Fruit fly (Drosophila melanogaster) whole organism, embryonic: ENCODE measurements around the gene pbl.
A peak's percentile ranks its signal among the peaks of the same experiment; 100 is the strongest.

Source experiments
- Adf1 ChIP-seq: fragments of 200-800 bp; sonication (Bioruptor generic); IDR thresholded peaks from 2 replicates; pipeline ENCODE4 v1.3.6; 2022; ENCODE audit warnings: missing biosample characterization, missing genetic modification characterization
- Bgb ChIP-seq: fragments of 200-800 bp; sonication (Bioruptor generic); IDR thresholded peaks from 2 replicates; pipeline ENCODE4 v1.3.6; 2022; ENCODE audit warnings: missing biosample characterization, missing genetic modification characterization; ENCODE audit not compliant: partially characterized antibody
- CG10543 ChIP-seq: fragments of 200-800 bp; sonication (Bioruptor generic); optimal IDR thresholded peaks from 3 replicates; lab custom pipeline; 2017; ENCODE audit warnings: missing biosample characterization, mild to moderate bottlenecking, missing genetic modification characterization, moderate library complexity
- CG10959 ChIP-seq: fragments of 200-800 bp; sonication (Bioruptor generic); IDR thresholded peaks from 2 replicates; pipeline ENCODE4 v1.3.6; 2022; ENCODE audit warnings: missing biosample characterization, missing genetic modification characterization
- CG11560 ChIP-seq: fragments of 200-800 bp; sonication (Bioruptor generic); IDR thresholded peaks from 3 replicates; pipeline ENCODE4 v1.3.6; 2022; ENCODE audit warnings: missing biosample characterization, missing genetic modification characterization
- CG11723 ChIP-seq: fragments of 200-800 bp; sonication (Bioruptor generic); optimal IDR thresholded peaks from 2 replicates; lab custom pipeline; 2017; ENCODE audit warnings: missing biosample characterization, mild to moderate bottlenecking, missing genetic modification characterization
- CG12071 ChIP-seq: fragments of 200-800 bp; sonication (Bioruptor generic); optimal IDR thresholded peaks from 3 replicates; lab custom pipeline; 2018; ENCODE audit warnings: missing biosample characterization, mild to moderate bottlenecking, missing genetic modification characterization
- CG12744 ChIP-seq: fragments of 200-800 bp; sonication (Bioruptor generic); optimal IDR thresholded peaks from 2 replicates; lab custom pipeline; 2016; ENCODE audit warnings: missing biosample characterization, missing genetic modification characterization
- CG17385 ChIP-seq: fragments of 200-800 bp; sonication (Bioruptor generic); optimal IDR thresholded peaks from 3 replicates; lab custom pipeline; 2018; ENCODE audit warnings: missing biosample characterization, mild to moderate bottlenecking, missing genetic modification characterization
- CG17829 ChIP-seq: fragments of 200-800 bp; optimal IDR thresholded peaks from 2 replicates; lab custom pipeline; 2019; ENCODE audit warnings: missing biosample characterization, mild to moderate bottlenecking, missing genetic modification characterization, moderate library complexity
- CG3281 ChIP-seq: fragments of 200-800 bp; sonication (Bioruptor generic); optimal IDR thresholded peaks from 3 replicates; lab custom pipeline; 2017; ENCODE audit warnings: missing biosample characterization, mild to moderate bottlenecking, missing genetic modification characterization
- CG4730 ChIP-seq: fragments of 200-800 bp; sonication (Bioruptor generic); IDR thresholded peaks from 2 replicates; pipeline ENCODE4 v1.3.6; 2022; ENCODE audit warnings: missing biosample characterization, missing genetic modification characterization
- CG6689 ChIP-seq: fragments of 200-800 bp; sonication (Bioruptor generic); IDR thresholded peaks from 2 replicates; pipeline ENCODE4 v1.3.6; 2022; ENCODE audit warnings: missing biosample characterization, missing genetic modification characterization
- CG7372 ChIP-seq: fragments of 200-800 bp; sonication (Bioruptor generic); IDR thresholded peaks from 2 replicates; pipeline ENCODE4 v1.3.6; 2022; ENCODE audit warnings: missing biosample characterization, missing genetic modification characterization
- CG7928 ChIP-seq: fragments of 200-800 bp; sonication (Bioruptor generic); optimal IDR thresholded peaks from 2 replicates; lab custom pipeline; 2017; ENCODE audit warnings: missing biosample characterization, mild to moderate bottlenecking, missing genetic modification characterization
- CG8089 ChIP-seq: fragments of 200-800 bp; sonication (Bioruptor generic); optimal IDR thresholded peaks from 3 replicates; lab custom pipeline; 2016; ENCODE audit warnings: missing biosample characterization, missing genetic modification characterization
- CG8924 ChIP-seq: fragments of 200-800 bp; optimal IDR thresholded peaks from 3 replicates; lab custom pipeline; 2019; ENCODE audit warnings: missing biosample characterization, mild to moderate bottlenecking, missing genetic modification characterization, moderate library complexity
- CG8944 ChIP-seq: fragments of 200-800 bp; sonication (Bioruptor generic); optimal IDR thresholded peaks from 3 replicates; lab custom pipeline; 2016; ENCODE audit warnings: missing biosample characterization, missing genetic modification characterization
- CG9797 ChIP-seq: fragments of 200-800 bp; sonication (Bioruptor generic); optimal IDR thresholded peaks from 3 replicates; lab custom pipeline; 2018; ENCODE audit warnings: missing biosample characterization, mild to moderate bottlenecking, missing genetic modification characterization
- Dad ChIP-seq: fragments of 200-800 bp; sonication (Bioruptor generic); optimal IDR thresholded peaks from 3 replicates; lab custom pipeline; 2016; ENCODE audit warnings: missing biosample characterization, missing genetic modification characterization
- Dbx ChIP-seq: fragments of 200-800 bp; sonication (Bioruptor generic); IDR thresholded peaks from 3 replicates; pipeline ENCODE4 v1.3.6; 2022; ENCODE audit warnings: missing biosample characterization, missing genetic modification characterization
- Dek ChIP-seq: fragments of 200-800 bp; sonication (Bioruptor generic); optimal IDR thresholded peaks from 3 replicates; lab custom pipeline; 2019; ENCODE audit warnings: missing biosample characterization, mild to moderate bottlenecking, missing genetic modification characterization, moderate library complexity
- Dfd ChIP-seq, 2 experiments: fragments of >200 bp; optimal IDR thresholded peaks; 2 replicates each; lab custom pipeline; 2017; ENCODE audit warnings: missing biosample characterization in 2 of 2, missing genetic modification characterization in 2 of 2
- Dip2 ChIP-seq: fragments of 200-800 bp; sonication (Bioruptor generic); IDR thresholded peaks from 2 replicates; pipeline ENCODE4 v1.3.6; 2022; ENCODE audit warnings: missing biosample characterization, missing genetic modification characterization
- Dref ChIP-seq: fragments of 200-800 bp; sonication (Bioruptor generic); IDR thresholded peaks from 2 replicates; pipeline ENCODE4 v1.3.6; 2022; ENCODE audit warnings: missing biosample characterization, missing genetic modification characterization
- H15 ChIP-seq: fragments of 200-800 bp; sonication (Bioruptor generic); IDR thresholded peaks from 3 replicates; pipeline ENCODE4 v1.3.6; 2022; ENCODE audit warnings: missing biosample characterization, missing genetic modification characterization
- Hr51 ChIP-seq, 2 experiments: fragments of 200-800 bp; sonication (Bioruptor generic); optimal IDR thresholded peaks; 2 replicates in 1 of 2; 3 replicates in 1 of 2; lab custom pipeline; 2016 to 2018; ENCODE audit warnings: missing biosample characterization in 2 of 2, missing genetic modification characterization in 2 of 2, mild to moderate bottlenecking in 1 of 2, moderate library complexity in 1 of 2
- Jarid2 ChIP-seq: fragments of 200-800 bp; sonication (Bioruptor generic); optimal IDR thresholded peaks from 3 replicates; lab custom pipeline; 2017; ENCODE audit warnings: mild to moderate bottlenecking, missing biosample characterization, missing genetic modification reagents, missing genetic modification characterization
- Lpt ChIP-seq: fragments of >200 bp; optimal IDR thresholded peaks from 2 replicates; lab custom pipeline; 2018; ENCODE audit warnings: missing biosample characterization, missing genetic modification characterization
- MTF-1 ChIP-seq: fragments of 200-800 bp; sonication (Bioruptor generic); optimal IDR thresholded peaks from 2 replicates; lab custom pipeline; 2018; ENCODE audit warnings: missing biosample characterization, mild to moderate bottlenecking, missing genetic modification characterization, borderline replicate concordance
- Med ChIP-seq: fragments of 200-800 bp; sonication (Bioruptor generic); peaks from one replicate; lab custom pipeline; 2016; ENCODE audit warnings: missing biosample characterization, missing genetic modification characterization, mild to moderate bottlenecking, inconsistent platforms, moderate library complexity
- Sox102F ChIP-seq: fragments of 200-800 bp; sonication (Bioruptor generic); optimal IDR thresholded peaks from 2 replicates; lab custom pipeline; 2018; ENCODE audit warnings: missing biosample characterization, mild to moderate bottlenecking, missing genetic modification characterization, moderate library complexity
- TFAM ChIP-seq: fragments of 200-800 bp; sonication (Bioruptor generic); optimal IDR thresholded peaks from 2 replicates; lab custom pipeline; 2017; ENCODE audit warnings: missing biosample characterization, missing genetic modification characterization, inconsistent platforms
- az2 ChIP-seq: fragments of 200-800 bp; sonication (Bioruptor generic); optimal IDR thresholded peaks from 3 replicates; lab custom pipeline; 2016; ENCODE audit warnings: missing biosample characterization, missing genetic modification characterization
- bab2 ChIP-seq: fragments of 200-800 bp; sonication (Bioruptor generic); optimal IDR thresholded peaks from 2 replicates; lab custom pipeline; 2016; ENCODE audit warnings: missing biosample characterization, missing genetic modification characterization
- cwo ChIP-seq: fragments of 200-800 bp; sonication (Bioruptor generic); optimal IDR thresholded peaks from 3 replicates; lab custom pipeline; 2017; ENCODE audit warnings: missing biosample characterization, missing genetic modification characterization, mild to moderate bottlenecking, moderate library complexity, missing genetic modification reagents
- disco-r ChIP-seq: fragments of 200-800 bp; sonication (Bioruptor generic); optimal IDR thresholded peaks from 2 replicates; lab custom pipeline; 2016; ENCODE audit warnings: missing biosample characterization, missing genetic modification characterization
- dmrt99B ChIP-seq: fragments of 200-800 bp; sonication (Bioruptor generic); optimal IDR thresholded peaks from 2 replicates; lab custom pipeline; 2018; ENCODE audit warnings: missing biosample characterization, mild to moderate bottlenecking, missing genetic modification characterization, moderate library complexity
- dpn ChIP-seq, 2 experiments: fragments of 200-800 bp; sonication (Bioruptor generic); optimal IDR thresholded peaks; 3 replicates each; lab custom pipeline; 2016; ENCODE audit warnings: missing biosample characterization in 2 of 2, missing genetic modification characterization in 2 of 2
- exex ChIP-seq: fragments of 200-800 bp; sonication (Bioruptor generic); optimal IDR thresholded peaks from 4 replicates; lab custom pipeline; 2018; ENCODE audit warnings: missing biosample characterization, mild to moderate bottlenecking, missing genetic modification characterization, moderate library complexity
- ham ChIP-seq: fragments of 200-800 bp; sonication (Bioruptor generic); IDR thresholded peaks from 2 replicates; pipeline ENCODE4 v1.3.6; 2022; ENCODE audit warnings: missing biosample characterization, missing genetic modification characterization
- jigr1 ChIP-seq: fragments of 200-800 bp; sonication (Bioruptor generic); IDR thresholded peaks from 3 replicates; pipeline ENCODE4 v1.3.6; 2022; ENCODE audit warnings: missing biosample characterization, missing genetic modification characterization
- ken ChIP-seq: fragments of 200-800 bp; sonication (Bioruptor generic); IDR thresholded peaks from 3 replicates; pipeline ENCODE4 v1.3.6; 2022; ENCODE audit warnings: missing biosample characterization, missing genetic modification characterization
- maf-S ChIP-seq: fragments of 200-800 bp; sonication (Bioruptor generic); optimal IDR thresholded peaks from 2 replicates; lab custom pipeline; 2016; ENCODE audit warnings: missing biosample characterization, missing genetic modification characterization
- nau ChIP-seq: fragments of 200-800 bp; sonication (Bioruptor generic); optimal IDR thresholded peaks from 3 replicates; lab custom pipeline; 2017; ENCODE audit warnings: missing biosample characterization, mild to moderate bottlenecking, missing genetic modification characterization, missing genetic modification reagents
- odd ChIP-seq: fragments of 200-800 bp; sonication (Bioruptor generic); optimal IDR thresholded peaks from 2 replicates; lab custom pipeline; 2017; ENCODE audit warnings: missing biosample characterization, mild to moderate bottlenecking, missing genetic modification characterization
- otp ChIP-seq: fragments of 200-800 bp; sonication (Bioruptor generic); IDR thresholded peaks from 3 replicates; pipeline ENCODE4, ENCODE4 v1.3.6; 2022; ENCODE audit warnings: missing biosample characterization, missing genetic modification characterization
- pfk ChIP-seq: fragments of 200-800 bp; sonication (Bioruptor generic); optimal IDR thresholded peaks from 2 replicates; lab custom pipeline; 2018; ENCODE audit warnings: missing biosample characterization, mild to moderate bottlenecking, missing genetic modification characterization, moderate library complexity
- schlank ChIP-seq: fragments of 200-800 bp; sonication (Bioruptor generic); optimal IDR thresholded peaks from 2 replicates; lab custom pipeline; 2018; ENCODE audit warnings: missing biosample characterization, mild to moderate bottlenecking, missing genetic modification characterization
- tin ChIP-seq: fragments of 200-800 bp; sonication (Bioruptor generic); optimal IDR thresholded peaks from 3 replicates; lab custom pipeline; 2016; ENCODE audit warnings: missing biosample characterization, missing genetic modification characterization
- tll ChIP-seq, 2 experiments: fragments of 200-800 bp in 1 of 2; fragments of >200 bp in 1 of 2; sonication (Bioruptor generic) in 1 of 2; optimal IDR thresholded peaks; 2 replicates each; lab custom pipeline; 2017 to 2019; ENCODE audit warnings: missing biosample characterization in 2 of 2, missing genetic modification characterization in 2 of 2, mild to moderate bottlenecking in 1 of 2, moderate library complexity in 1 of 2
- ttk ChIP-seq: fragments of 200-800 bp; sonication (Bioruptor generic); IDR thresholded peaks from 2 replicates; pipeline ENCODE4 v2.1.2; 2022; ENCODE audit warnings: missing biosample characterization, missing genetic modification characterization
- tup ChIP-seq: fragments of 200-800 bp; sonication (Bioruptor generic); optimal IDR thresholded peaks from 2 replicates; lab custom pipeline; 2016; ENCODE audit warnings: missing biosample characterization, mild to moderate bottlenecking, missing genetic modification characterization, moderate library complexity

pbl gene

dm6 chr3L:7949778-7950177 lies 38.0 kb upstream of the pbl start:
- TF ChIP-seq CG4730 (no peak), Dad (GFP tag; lab: Kevin White, UChicago) (no peak), TFAM (GFP tag; lab: Kevin White, UChicago) (no peak), maf-S (GFP tag; lab: Kevin White, UChicago) (no peak), Hr51 (GFP tag; optimal IDR thresholded peaks at IDR 0.05; lab: Kevin White, UChicago) (no peak), CG8944 (no peak), ttk (GFP tag; lab: Robert Waterston, UW) (no peak), CG10959 (no peak), dpn (GFP tag; optimal IDR thresholded peaks at IDR 0.05; lab: Kevin White, UChicago) (no peak), CG17385 (GFP tag; lab: Kevin White, UChicago) (no peak), CG7372 (GFP tag; lab: Robert Waterston, UW) (peak; percentile 51; the same call in 1 of the 2 replicates), pfk (GFP tag; lab: Kevin White, UChicago) (no peak), MTF-1 (no peak), tin (GFP tag; lab: Kevin White, UChicago) (no peak), ken (no peak), ham (GFP tag; lab: Robert Waterston, UW) (no peak), CG3281 (no peak), CG8924 (tag; lab: Kevin White, UChicago) (no peak), Lpt (no peak), CG10543 (GFP tag; lab: Kevin White, UChicago) (no peak), nau (no peak), exex (tag; lab: Kevin White, UChicago) (peak; percentile 85), bab2 (GFP tag; lab: Kevin White, UChicago) (no peak), CG9797 (GFP tag; lab: Kevin White, UChicago) (no peak), Med (GFP tag; lab: Kevin White, UChicago) (peak; percentile 17), CG8089 (GFP tag; lab: Kevin White, UChicago) (no peak)
- TF ChIP-seq, all 482 proteins: peak for 3

- TF ChIP-seq disco-r (GFP tag; lab: Kevin White, UChicago): no peak
- TF ChIP-seq odd (GFP tag; lab: Kevin White, UChicago): no peak
- TF ChIP-seq H15 (GFP tag; lab: Robert Waterston, UW): no peak
- no peak for TF ChIP-seq tup (GFP tag; lab: Kevin White, UChicago)
- TF ChIP-seq Bgb (GFP tag; lab: Robert Waterston, UW): peak; percentile 48; the same call in 1 of the 2 replicates
- peak; percentile 10 for TF ChIP-seq CG12071 (GFP tag; lab: Kevin White, UChicago)
- TF ChIP-seq otp (GFP tag; lab: Robert Waterston, UW): no peak
- no peak for TF ChIP-seq Dek (tag; lab: Kevin White, UChicago)
- no peak for TF ChIP-seq Dbx (GFP tag; lab: Robert Waterston, UW)
- TF ChIP-seq dmrt99B (tag; lab: Kevin White, UChicago): no peak
- TF ChIP-seq Sox102F (GFP tag; lab: Kevin White, UChicago): no peak
- TF ChIP-seq CG11723 (GFP tag; lab: Kevin White, UChicago): no peak
- TF ChIP-seq CG17829 (tag; lab: Kevin White, UChicago): peak; percentile 28
- TF ChIP-seq Dip2: no peak
- peak; percentile 67 for TF ChIP-seq Adf1 (GFP tag; lab: Robert Waterston, UW)
- no peak for TF ChIP-seq jigr1
- TF ChIP-seq Dfd (GFP tag; optimal IDR thresholded peaks at IDR 0.05; lab: Kevin White, UChicago): no peak
- no peak for TF ChIP-seq tll (GFP tag; optimal IDR thresholded peaks at IDR 0.05; lab: Kevin White, UChicago)
- no peak for TF ChIP-seq CG11560
- no peak for TF ChIP-seq cwo
- no peak for TF ChIP-seq az2
- TF ChIP-seq Jarid2 (GFP tag; lab: Kevin White, UChicago): peak; percentile 84
- no peak for TF ChIP-seq CG7928 (GFP tag; lab: Kevin White, UChicago)
- no peak for TF ChIP-seq schlank
- TF ChIP-seq CG12744 (GFP tag; lab: Kevin White, UChicago): no peak
- TF ChIP-seq Dref (GFP tag; lab: Robert Waterston, UW): no peak
- no peak for TF ChIP-seq CG6689 (GFP tag; lab: Robert Waterston, UW)
Measured at dm6 chr3L:7947880-7948286, 36.1 kb upstream of the pbl start, which contains the start of gene exex. TSS of gene exex (plus strand) at chr3L:7948186.
